Worm (Caenorhabditis elegans): Measurements from ENCODE around the gene stdh-1.

DNA sequence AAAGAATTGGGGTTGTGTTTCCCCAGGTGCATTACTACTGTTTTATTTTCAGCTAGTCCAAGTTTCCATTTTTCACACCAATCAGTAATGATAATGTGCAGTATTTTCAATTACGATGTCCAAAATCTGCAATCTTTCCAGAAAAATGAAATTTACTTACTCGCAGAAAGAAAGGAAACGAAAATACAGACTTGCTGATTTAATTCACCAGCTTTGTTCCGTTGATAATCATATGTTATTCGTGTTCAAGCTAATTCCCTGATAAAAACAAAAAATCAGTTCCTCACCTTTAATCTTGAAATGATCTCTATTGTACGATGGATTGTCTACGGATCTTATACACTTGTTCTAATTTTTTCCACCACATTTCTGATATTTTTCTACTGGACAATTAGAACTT lies 17.6 kb downstream of the stdh-1 start, which contains the start of gene srxa-11:
- no peak for TF ChIP-seq ama-1 (optimal IDR thresholded peaks at IDR 0.05)
- TF ChIP-seq flt-1 (GFP tag; IDR thresholded peaks at IDR 0.05), result no peak
- TF ChIP-seq ceh-36 (tag; optimal IDR thresholded peaks at IDR 0.05), result no peak
- TF ChIP-seq ets-7 (tag; optimal IDR thresholded peaks at IDR 0.05), result no peak

Data from whole organism, early embryonic.